Worm (Caenorhabditis elegans): ENCODE measurements around the gene T20D4.19.

ce11 chrV:3408602-3409001, 22.8 kb downstream of the T20D4.19 start, which contains the start of gene T20D4.7:
- TF ChIP-seq nhr-28 (tag; optimal IDR thresholded peaks at IDR 0.05) (no peak), ama-1 (optimal IDR thresholded peaks at IDR 0.05) (no peak), jun-1 (tag; optimal IDR thresholded peaks at IDR 0.05) (no peak), nhr-11 (tag; optimal IDR thresholded peaks at IDR 0.05) (no peak), unc-86 (tag; optimal IDR thresholded peaks at IDR 0.05) (no peak), pqm-1 (tag; optimal IDR thresholded peaks at IDR 0.05) (no peak), hlh-17 (GFP tag; optimal IDR thresholded peaks at IDR 0.05; ENCODE audit: borderline replicate concordance) (no peak), C16A3.4 (tag; optimal IDR thresholded peaks at IDR 0.05) (no peak), aly-2 (tag; optimal IDR thresholded peaks at IDR 0.05) (no peak), snpc-4 (tag; optimal IDR thresholded peaks at IDR 0.05) (no peak)
